Worm (Caenorhabditis elegans): ENCODE measurements around the gene daf-19.
A peak's percentile ranks its signal among the peaks of the same experiment; 100 is the strongest.

daf-19 gene

DNA sequence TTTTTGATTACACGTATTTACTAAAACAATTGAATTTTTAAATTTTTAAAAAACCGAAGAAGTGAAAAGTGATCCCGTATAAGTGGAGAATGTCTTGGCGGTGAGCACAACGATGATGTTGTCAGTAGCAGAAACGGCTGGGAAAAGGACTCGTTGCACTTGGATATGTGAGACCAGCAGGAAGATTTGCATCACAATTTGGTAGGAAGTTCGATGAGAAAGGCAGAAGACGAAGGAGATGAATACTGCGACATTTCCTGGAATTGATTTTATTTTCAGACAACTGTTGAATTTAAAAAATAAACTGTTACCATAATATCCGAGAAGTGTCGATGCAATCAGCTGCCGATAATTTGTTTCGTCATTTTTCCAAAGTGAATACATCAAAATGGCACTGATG is 30.8 kb upstream of the daf-19 start, which contains the start of gene R05H5.4:
R05H5.4 (minus strand) TSS at position 101 of the 400 bp plus-strand sequence.
- TF ChIP-seq nhr-43 (tag; optimal IDR thresholded peaks at IDR 0.05; ENCODE audit: poor library complexity, severe bottlenecking), result no peak
- TF ChIP-seq nhr-237 (tag; optimal IDR thresholded peaks at IDR 0.05), result no peak
- no peak for TF ChIP-seq zag-1 (tag; optimal IDR thresholded peaks at IDR 0.05)
- no peak for TF ChIP-seq R02D3.7 (tag; optimal IDR thresholded peaks at IDR 0.05)
- no peak for TF ChIP-seq nhr-23 (tag; optimal IDR thresholded peaks at IDR 0.05)
- no peak for TF ChIP-seq egl-5 (tag; optimal IDR thresholded peaks at IDR 0.05)

DNA sequence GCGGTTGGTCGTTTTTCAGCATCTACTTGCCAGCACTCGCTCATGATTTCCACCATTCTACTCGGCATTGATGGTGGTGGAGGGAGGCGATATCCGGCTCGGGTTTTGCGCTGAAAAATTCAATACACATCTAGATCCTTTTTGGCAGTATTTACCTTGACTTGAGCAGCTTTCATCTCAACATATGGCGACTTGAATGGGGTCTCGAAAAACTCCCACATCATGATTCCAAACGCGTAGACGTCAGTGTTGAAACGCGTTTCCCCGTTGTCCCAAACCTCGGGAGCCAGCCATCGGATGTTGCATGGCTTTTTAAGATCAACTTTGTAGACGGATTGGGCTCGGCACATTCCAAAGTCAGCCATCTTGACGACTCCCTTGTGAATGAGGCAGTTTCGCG is 29.3 kb upstream of the daf-19 start:
- TF ChIP-seq nfya-1 (tag; optimal IDR thresholded peaks at IDR 0.05; ENCODE audit: insufficient read depth) (no peak), nhr-76 (tag; optimal IDR thresholded peaks at IDR 0.05) (no peak), elt-1 (tag; optimal IDR thresholded peaks at IDR 0.05) (no peak), ceh-82 (tag; optimal IDR thresholded peaks at IDR 0.05) (no peak), jun-1 (tag; optimal IDR thresholded peaks at IDR 0.05) (no peak), nhr-237 (tag; optimal IDR thresholded peaks at IDR 0.05) (no peak), R02D3.7 (tag; optimal IDR thresholded peaks at IDR 0.05) (no peak), sea-2 (GFP tag; optimal IDR thresholded peaks at IDR 0.05) (no peak), nhr-77 (tag; optimal IDR thresholded peaks at IDR 0.05) (no peak), nhr-12 (tag; optimal IDR thresholded peaks at IDR 0.05) (no peak), aly-2 (tag; optimal IDR thresholded peaks at IDR 0.05) (no peak), nhr-43 (tag; optimal IDR thresholded peaks at IDR 0.05; ENCODE audit: poor library complexity, severe bottlenecking) (no peak), eor-1 (tag; optimal IDR thresholded peaks at IDR 0.05) (no peak), ceh-16 (tag; optimal IDR thresholded peaks at IDR 0.05) (no peak), fos-1 (tag; optimal IDR thresholded peaks at IDR 0.05) (no peak), snpc-4 (tag; optimal IDR thresholded peaks at IDR 0.05) (no peak), pqm-1 (tag; optimal IDR thresholded peaks at IDR 0.05) (no peak), nhr-67 (tag; optimal IDR thresholded peaks at IDR 0.05) (no peak), mml-1 (tag; optimal IDR thresholded peaks at IDR 0.05) (no peak), skn-1 (tag; optimal IDR thresholded peaks at IDR 0.05) (no peak)

DNA sequence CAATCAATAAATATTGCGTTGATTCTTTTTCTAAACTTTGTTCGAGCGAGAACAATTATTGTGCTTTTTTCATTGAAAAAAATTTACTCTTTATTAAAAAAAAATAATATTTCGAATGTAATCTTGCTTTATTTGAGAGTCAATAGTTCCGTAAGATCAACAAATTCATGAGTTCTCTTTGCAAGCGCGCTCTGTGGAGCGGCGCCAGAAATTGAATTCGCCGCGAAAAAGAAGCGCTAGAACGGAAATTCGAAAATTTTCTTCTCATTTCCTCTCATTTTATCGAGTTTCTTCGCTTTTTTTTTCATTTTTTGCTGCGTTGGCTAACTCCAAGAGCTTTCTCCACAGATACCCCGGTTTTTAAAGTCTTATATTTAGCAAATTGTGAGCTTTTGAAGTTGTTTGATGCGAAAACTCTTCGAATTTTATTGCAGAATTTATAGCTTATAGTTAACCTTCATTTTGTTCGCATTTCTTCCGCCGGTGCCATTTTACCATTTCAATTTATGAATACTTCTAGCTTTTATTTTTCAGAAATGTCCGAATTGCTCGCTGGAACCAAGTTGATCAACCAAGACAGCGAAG is 28.0 kb upstream of the daf-19 start, which contains the start of gene R05H5.3:
R05H5.3 (plus strand) TSS at position 535 of the 585 bp plus-strand sequence.
- TF ChIP-seq nhr-77 (tag; optimal IDR thresholded peaks at IDR 0.05) (no peak), jun-1 (tag; optimal IDR thresholded peaks at IDR 0.05) (no peak), ceh-16 (tag; optimal IDR thresholded peaks at IDR 0.05) (no peak), mml-1 (tag; optimal IDR thresholded peaks at IDR 0.05) (no peak), hmg-11 (tag; optimal IDR thresholded peaks at IDR 0.05) (no peak), ceh-82 (tag; optimal IDR thresholded peaks at IDR 0.05) (no peak), nhr-25 (tag; optimal IDR thresholded peaks at IDR 0.05) (peak; percentile 24), snpc-4 (tag; optimal IDR thresholded peaks at IDR 0.05) (peak; percentile 45), elt-3 (tag; optimal IDR thresholded peaks at IDR 0.05) (no peak), fos-1 (tag; optimal IDR thresholded peaks at IDR 0.05) (no peak), nhr-12 (tag; optimal IDR thresholded peaks at IDR 0.05) (no peak), nfya-1 (tag; optimal IDR thresholded peaks at IDR 0.05; ENCODE audit: insufficient read depth) (peak; percentile 72), nhr-28 (tag; optimal IDR thresholded peaks at IDR 0.05) (no peak), lsy-12 (tag; optimal IDR thresholded peaks at IDR 0.05) (no peak), aly-2 (tag; optimal IDR thresholded peaks at IDR 0.05) (no peak), skn-1 (tag; optimal IDR thresholded peaks at IDR 0.05) (no peak), egl-27 (tag; optimal IDR thresholded peaks at IDR 0.05) (no peak), lin-39 (tag; optimal IDR thresholded peaks at IDR 0.05) (peak; percentile 54), unc-62 (GFP tag; optimal IDR thresholded peaks at IDR 0.05) (no peak), nhr-11 (tag; optimal IDR thresholded peaks at IDR 0.05) (peak; percentile 60), R02D3.7 (tag; optimal IDR thresholded peaks at IDR 0.05) (peak; percentile 73), pha-4 (tag; optimal IDR thresholded peaks at IDR 0.05) (peak; percentile 78), ztf-11 (tag; optimal IDR thresholded peaks at IDR 0.05) (no peak), unc-39 (tag; optimal IDR thresholded peaks at IDR 0.05) (no peak), ZK546.5 (tag; optimal IDR thresholded peaks at IDR 0.05) (no peak), ama-1 (optimal IDR thresholded peaks at IDR 0.05) (no peak), pqm-1 (tag; optimal IDR thresholded peaks at IDR 0.05) (peak; percentile 19), fkh-10 (GFP tag; optimal IDR thresholded peaks at IDR 0.05) (peak; percentile 70), sea-2 (GFP tag; optimal IDR thresholded peaks at IDR 0.05) (no peak), fkh-2 (tag; optimal IDR thresholded peaks at IDR 0.05) (no peak), ceh-9 (tag; optimal IDR thresholded peaks at IDR 0.05) (no peak), eor-1 (tag; optimal IDR thresholded peaks at IDR 0.05) (no peak), nhr-76 (tag; optimal IDR thresholded peaks at IDR 0.05) (no peak), lin-15B (tag; optimal IDR thresholded peaks at IDR 0.05) (peak; percentile 84), tbx-2 (tag; optimal IDR thresholded peaks at IDR 0.05) (no peak), elt-1 (tag; optimal IDR thresholded peaks at IDR 0.05) (no peak), nhr-43 (tag; optimal IDR thresholded peaks at IDR 0.05; ENCODE audit: poor library complexity, severe bottlenecking) (no peak), daf-12 (tag; optimal IDR thresholded peaks at IDR 0.05) (no peak)
